Fruit fly (Drosophila melanogaster): ENCODE data around the gene Gmd.

Gmd gene

dm6 chr2L:4997401-4998259 is 20.8 kb upstream of the Gmd start (continued):
- peak; percentile 99 for TF ChIP-seq HLH54F (GFP tag; optimal IDR thresholded peaks at IDR 0.05)
- peak; percentile 81 for TF ChIP-seq stwl (tag; optimal IDR thresholded peaks at IDR 0.05)
- TF ChIP-seq bab2 (GFP tag; optimal IDR thresholded peaks at IDR 0.05) = peak; percentile 99
- TF ChIP-seq kni (GFP tag; optimal IDR thresholded peaks at IDR 0.05) = peak; percentile 96
- TF ChIP-seq Atf6 (GFP tag; IDR thresholded peaks at IDR 0.05) = peak; percentile 99
- TF ChIP-seq CG4707 (GFP tag; optimal IDR thresholded peaks at IDR 0.05) = peak; percentile 100
- no peak for TF ChIP-seq zf30C (GFP tag; optimal IDR thresholded peaks at IDR 0.05)
- peak; percentile 99 for TF ChIP-seq CG6272 (GFP tag; IDR thresholded peaks at IDR 0.05)
- TF ChIP-seq grn (GFP tag; optimal IDR thresholded peaks at IDR 0.05) = peak; percentile 94
- TF ChIP-seq psq (GFP tag; optimal IDR thresholded peaks at IDR 0.05) = peak; percentile 95
- peak; percentile 98 for TF ChIP-seq CG16779 (GFP tag; IDR thresholded peaks at IDR 0.05)
- peak; percentile 99 for TF ChIP-seq CG11247 (GFP tag; IDR thresholded peaks at IDR 0.05)
- TF ChIP-seq Atf-2 (GFP tag; optimal IDR thresholded peaks at IDR 0.05) = peak; percentile 99
- peak; percentile 99 for TF ChIP-seq CG4282 (GFP tag; optimal IDR thresholded peaks at IDR 0.05)
- peak; percentile 98 for TF ChIP-seq CG31388 (GFP tag; optimal IDR thresholded peaks at IDR 0.05)
- TF ChIP-seq CG1603 (tag; optimal IDR thresholded peaks at IDR 0.05) = peak; percentile 99
- TF ChIP-seq CG6689 (GFP tag; IDR thresholded peaks at IDR 0.05) = peak; percentile 99
- TF ChIP-seq Hmx (GFP tag; optimal IDR thresholded peaks at IDR 0.05) = peak; percentile 96
- peak; percentile 99 for TF ChIP-seq Gug (GFP tag; IDR thresholded peaks at IDR 0.05)
- peak; percentile 98 for TF ChIP-seq Ravus (GFP tag; IDR thresholded peaks at IDR 0.05)
- peak; percentile 98 for TF ChIP-seq Oaz (GFP tag; IDR thresholded peaks at IDR 0.05)
- TF ChIP-seq CG14860 (GFP tag; IDR thresholded peaks at IDR 0.05; ENCODE audit: partially characterized antibody) = peak; percentile 65
- TF ChIP-seq caup (GFP tag; optimal IDR thresholded peaks at IDR 0.05; ENCODE audit: severe bottlenecking) = peak; percentile 98
- TF ChIP-seq ash1 (GFP tag; optimal IDR thresholded peaks at IDR 0.05) = peak; percentile 93
- peak; percentile 98 for TF ChIP-seq Usf (GFP tag; optimal IDR thresholded peaks at IDR 0.05)
- TF ChIP-seq sqz (GFP tag; optimal IDR thresholded peaks at IDR 0.05) = peak; percentile 98
- peak; percentile 98 for TF ChIP-seq CG6175 (GFP tag; IDR thresholded peaks at IDR 0.05)
- peak; percentile 92 for TF ChIP-seq CG4360 (GFP tag; IDR thresholded peaks at IDR 0.05)
- TF ChIP-seq CG5245 (GFP tag; optimal IDR thresholded peaks at IDR 0.05) = peak; percentile 99
- TF ChIP-seq lbe (GFP tag; optimal IDR thresholded peaks at IDR 0.05) = peak; percentile 98
- TF ChIP-seq CG17328 (GFP tag; IDR thresholded peaks at IDR 0.05) = peak; percentile 99
- peak; percentile 99 for TF ChIP-seq dmrt99B (tag; optimal IDR thresholded peaks at IDR 0.05)
- TF ChIP-seq ara (GFP tag; IDR thresholded peaks at IDR 0.05) = peak; percentile 99
- peak; percentile 98 for TF ChIP-seq slou (GFP tag; optimal IDR thresholded peaks at IDR 0.05)
- peak; percentile 96 for TF ChIP-seq abd-A (tag; optimal IDR thresholded peaks at IDR 0.05)
- TF ChIP-seq gfzf (GFP tag; optimal IDR thresholded peaks at IDR 0.05) = peak; percentile 35
- peak; percentile 98 for TF ChIP-seq klu (GFP tag; IDR thresholded peaks at IDR 0.05)
- TF ChIP-seq aop (GFP tag; IDR thresholded peaks at IDR 0.05) = peak; percentile 96
- TF ChIP-seq CG17912 (GFP tag; optimal IDR thresholded peaks at IDR 0.05) = peak; percentile 96
- peak; percentile 99 for TF ChIP-seq nmo (GFP tag; optimal IDR thresholded peaks at IDR 0.05)
- TF ChIP-seq CG18599 (GFP tag; optimal IDR thresholded peaks at IDR 0.05) = peak; percentile 99
- TF ChIP-seq Trl (optimal IDR thresholded peaks at IDR 0.05) = peak; percentile 91 to 94
- TF ChIP-seq Trl (GFP tag; optimal IDR thresholded peaks at IDR 0.05) = peak; percentile 99
- peak; percentile 95 for TF ChIP-seq toy (GFP tag; IDR thresholded peaks at IDR 0.05)
- TF ChIP-seq maf-S (GFP tag; optimal IDR thresholded peaks at IDR 0.05) = peak; percentile 99
- TF ChIP-seq danr (GFP tag; IDR thresholded peaks at IDR 0.05) = peak; percentile 99
- peak; percentile 88 for TF ChIP-seq CG30020 (tag; optimal IDR thresholded peaks at IDR 0.05)
- peak; percentile 99 for TF ChIP-seq CG8924 (tag; optimal IDR thresholded peaks at IDR 0.05)
- peak; percentile 94 for TF ChIP-seq CG17802 (tag; optimal IDR thresholded peaks at IDR 0.05)

All from whole organism, embryonic.